Worm (Caenorhabditis elegans) whole organism, early embryonic: ENCODE measurements around the gene F35H10.6.

ENCODE experiments used
- B0310.2 ChIP-seq: sonication (generic microtip); optimal IDR thresholded peaks from 2 replicates; lab custom pipeline; 2016; ENCODE audit warnings: mild to moderate bottlenecking, missing genetic modification characterization, missing compliant biosample characterization
- F13C5.2 ChIP-seq: sonication (generic microtip); optimal IDR thresholded peaks from 2 replicates; lab custom pipeline; 2017; ENCODE audit warnings: mild to moderate bottlenecking, missing genetic modification characterization, inconsistent platforms, missing compliant biosample characterization
- aly-1 ChIP-seq: sonication (generic microtip); optimal IDR thresholded peaks from 2 replicates; lab custom pipeline; 2016; ENCODE audit warnings: missing genetic modification characterization, missing compliant biosample characterization
- ama-1 ChIP-seq: fragments of 150-350 bp; optimal IDR thresholded peaks from 2 replicates; lab custom pipeline; 2014
- ceh-13 ChIP-seq: fragments of 200-800 bp; sonication (Bioruptor generic); optimal IDR thresholded peaks from 2 replicates; lab custom pipeline; 2018; ENCODE audit warnings: mild to moderate bottlenecking, missing genetic modification characterization, missing compliant biosample characterization
- ceh-36 ChIP-seq: sonication (generic microtip); optimal IDR thresholded peaks from 2 replicates; lab custom pipeline; 2016; ENCODE audit warnings: missing genetic modification characterization, inconsistent platforms, missing compliant biosample characterization
- ets-7 ChIP-seq: sonication (generic microtip); optimal IDR thresholded peaks from 2 replicates; lab custom pipeline; 2016; ENCODE audit warnings: missing genotype, missing genetic modification characterization, missing compliant biosample characterization
- flt-1 ChIP-seq: fragments of 200-800 bp; sonication (Bioruptor generic); IDR thresholded peaks from 2 replicates; pipeline ENCODE4 v1.3.6; 2022; ENCODE audit warnings: missing genetic modification characterization, missing compliant biosample characterization
- hmbx-1 ChIP-seq: sonication (generic microtip); optimal IDR thresholded peaks from 2 replicates; lab custom pipeline; 2016; ENCODE audit warnings: mild to moderate bottlenecking, missing genetic modification characterization, missing compliant biosample characterization
- hmg-4 ChIP-seq: fragments of 200-800 bp; sonication (Bioruptor generic); optimal IDR thresholded peaks from 2 replicates; lab custom pipeline; 2018; ENCODE audit warnings: mild to moderate bottlenecking, missing genetic modification characterization, missing compliant biosample characterization
- hnd-1 ChIP-seq: sonication (generic microtip); optimal IDR thresholded peaks from 2 replicates; lab custom pipeline; 2016; ENCODE audit warnings: missing genetic modification characterization, missing compliant biosample characterization
- pes-1 ChIP-seq: fragments of 200-800 bp; sonication (Bioruptor generic); IDR thresholded peaks from 2 replicates; pipeline ENCODE4 v1.3.6; 2022; ENCODE audit warnings: missing genetic modification reagents, missing genetic modification characterization, missing compliant biosample characterization
- scrt-1 ChIP-seq: fragments of 200-800 bp; sonication (Bioruptor generic); IDR thresholded peaks from 2 replicates; pipeline ENCODE4 v1.3.6; 2022; ENCODE audit warnings: missing genetic modification characterization, missing compliant biosample characterization
- sea-1 ChIP-seq: fragments of 200-800 bp; sonication (Bioruptor generic); conservative IDR thresholded peaks from 2 replicates; pipeline ENCODE4 v1.3.6; 2022; ENCODE audit warnings: missing genetic modification characterization, missing compliant biosample characterization
- tbx-11 ChIP-seq: fragments of 200-800 bp; sonication (Bioruptor generic); IDR thresholded peaks from 2 replicates; pipeline ENCODE4 v1.3.6; 2022; ENCODE audit warnings: missing genetic modification characterization, missing compliant biosample characterization
- tbx-37 ChIP-seq: fragments of 200-800 bp; sonication (Bioruptor generic); conservative IDR thresholded peaks from 2 replicates; pipeline ENCODE4 v1.3.6; 2022; ENCODE audit warnings: missing genetic modification reagents, missing genetic modification characterization, missing compliant biosample characterization
- tra-4 ChIP-seq: sonication (generic microtip); optimal IDR thresholded peaks from 2 replicates; lab custom pipeline; 2017; ENCODE audit warnings: missing genetic modification characterization, missing compliant biosample characterization

F35H10.6 gene

DNA sequence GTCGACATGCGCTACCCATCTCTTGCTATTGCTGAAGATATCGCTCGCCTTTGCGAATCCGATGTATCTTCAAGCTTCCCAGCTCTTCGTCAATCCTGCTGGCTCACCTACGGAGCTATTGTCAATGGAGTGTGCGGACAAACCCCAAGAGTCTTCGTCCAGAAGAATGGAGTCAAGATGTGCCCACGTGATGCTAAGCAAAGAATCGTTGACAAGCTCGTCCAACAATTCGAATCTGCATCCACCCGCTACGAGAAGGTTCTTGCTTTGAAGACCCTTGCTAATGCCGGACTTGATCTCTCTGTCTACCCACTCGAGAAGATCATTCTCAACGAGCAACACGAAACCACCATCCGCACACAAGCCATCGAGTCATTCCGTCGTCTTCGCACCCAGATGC, 37.1 kb upstream of the F35H10.6 start:
- TF ChIP-seq F13C5.2 (tag; lab: Kevin White, UChicago) = no peak
- no peak for TF ChIP-seq tbx-37 (GFP tag; lab: Robert Waterston, UW)

DNA sequence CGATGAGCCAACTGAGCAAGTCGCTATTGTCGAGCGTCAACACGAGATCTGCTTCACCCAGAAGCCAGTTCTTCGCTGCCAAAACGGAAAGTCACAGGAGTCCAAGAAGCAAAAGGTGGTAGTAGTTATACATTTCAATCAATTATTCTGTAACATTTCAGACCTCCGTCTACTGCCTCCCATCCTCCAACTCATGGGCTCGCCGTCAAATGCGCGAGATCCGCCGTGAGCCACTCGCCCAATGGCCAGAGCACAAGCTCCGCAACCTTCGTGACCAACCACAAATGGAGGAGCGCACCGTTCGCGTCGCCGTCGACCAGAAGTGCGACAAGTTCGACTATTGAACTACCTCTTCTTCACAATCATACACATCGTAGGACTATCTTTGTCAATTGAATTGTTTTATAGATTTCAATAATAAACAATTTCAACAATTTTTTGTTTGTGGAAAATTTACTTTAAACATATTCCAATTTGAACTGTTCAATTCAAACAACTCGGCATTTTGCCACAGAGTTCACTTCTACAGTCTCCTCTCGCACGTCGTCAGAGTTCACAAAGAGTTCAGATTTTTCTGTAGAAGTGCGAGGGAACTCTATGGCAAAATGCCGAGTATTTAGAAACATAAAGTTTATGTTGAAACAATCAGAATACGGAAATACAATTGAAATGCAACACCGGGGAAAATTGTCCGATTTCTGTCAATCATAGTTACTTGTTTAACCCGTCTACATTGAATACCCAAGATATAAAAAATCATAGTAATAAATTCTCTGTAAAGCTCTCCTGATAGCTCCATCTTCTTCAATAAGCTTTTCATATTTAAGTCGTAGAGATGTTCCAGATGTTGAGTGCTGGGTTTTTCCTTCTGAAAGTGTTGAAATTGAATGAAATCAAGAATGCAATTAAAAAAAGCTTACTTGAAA, 33.4 kb upstream of the F35H10.6 start:
- TF ChIP-seq tbx-37 (GFP tag; lab: Robert Waterston, UW) = no peak
- no peak for TF ChIP-seq aly-1 (tag; lab: Kevin White, UChicago)
- TF ChIP-seq hnd-1 (tag; lab: Kevin White, UChicago) = no peak
- TF ChIP-seq hmbx-1 (tag; lab: Kevin White, UChicago) = no peak
- TF ChIP-seq sea-1 (GFP tag; lab: Robert Waterston, UW) = no peak
- no peak for TF ChIP-seq ceh-36
- no peak for TF ChIP-seq B0310.2 (tag; lab: Kevin White, UChicago)
- TF ChIP-seq tra-4 (tag; lab: Kevin White, UChicago) = no peak
- TF ChIP-seq tbx-11 (GFP tag; lab: Robert Waterston, UW) = no peak
- no peak for TF ChIP-seq flt-1 (GFP tag; lab: Robert Waterston, UW)
- no peak for TF ChIP-seq hmg-4 (GFP tag; lab: Kevin White, UChicago)
- no peak for TF ChIP-seq pes-1 (GFP tag; lab: Robert Waterston, UW)
- no peak for TF ChIP-seq ama-1 (lab: Kevin White, UChicago)
- no peak for TF ChIP-seq ceh-13
- TF ChIP-seq F13C5.2 (tag; lab: Kevin White, UChicago) = no peak
- no peak for TF ChIP-seq scrt-1 (GFP tag; lab: Robert Waterston, UW)
- no peak for TF ChIP-seq ets-7 (tag; lab: Kevin White, UChicago)

DNA sequence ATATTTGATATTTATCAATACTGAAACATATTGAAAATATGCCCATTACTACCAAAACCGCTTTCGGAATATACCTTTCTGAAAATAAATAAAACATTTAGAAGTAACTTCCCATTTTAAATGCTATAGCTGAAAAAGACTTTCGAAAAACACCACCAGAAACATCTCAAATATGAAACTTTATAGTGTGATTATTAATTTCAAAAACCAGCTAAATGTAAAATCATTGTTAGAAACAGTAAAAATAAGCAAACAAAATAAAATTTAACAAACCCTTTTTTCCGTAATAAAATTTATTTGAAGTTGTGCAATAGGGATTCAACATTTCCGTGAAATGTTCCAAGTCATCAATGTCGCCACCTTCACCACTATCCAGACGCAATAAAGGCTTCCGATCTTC, 31.7 kb upstream of the F35H10.6 start, which contains the start of the genes K07H8.5 and K07H8.8:
K07H8.5 (plus strand) TSS at position 301 of the 400 bp plus-strand sequence.
K07H8.8 (minus strand) TSS at position 389 of the 400 bp plus-strand sequence.
- TF ChIP-seq B0310.2 (tag; lab: Kevin White, UChicago) = no peak
- TF ChIP-seq hnd-1 (tag; lab: Kevin White, UChicago) = no peak
- TF ChIP-seq sea-1 (GFP tag; lab: Robert Waterston, UW) = no peak
- no peak for TF ChIP-seq tbx-11 (GFP tag; lab: Robert Waterston, UW)
- no peak for TF ChIP-seq hmbx-1 (tag; lab: Kevin White, UChicago)
- no peak for TF ChIP-seq ceh-36
- no peak for TF ChIP-seq tra-4 (tag; lab: Kevin White, UChicago)
- TF ChIP-seq pes-1 (GFP tag; lab: Robert Waterston, UW) = no peak
- no peak for TF ChIP-seq hmg-4 (GFP tag; lab: Kevin White, UChicago)
- TF ChIP-seq ets-7 (tag; lab: Kevin White, UChicago) = no peak
- TF ChIP-seq scrt-1 (GFP tag; lab: Robert Waterston, UW) = no peak
- TF ChIP-seq ama-1 (lab: Kevin White, UChicago) = no peak

DNA sequence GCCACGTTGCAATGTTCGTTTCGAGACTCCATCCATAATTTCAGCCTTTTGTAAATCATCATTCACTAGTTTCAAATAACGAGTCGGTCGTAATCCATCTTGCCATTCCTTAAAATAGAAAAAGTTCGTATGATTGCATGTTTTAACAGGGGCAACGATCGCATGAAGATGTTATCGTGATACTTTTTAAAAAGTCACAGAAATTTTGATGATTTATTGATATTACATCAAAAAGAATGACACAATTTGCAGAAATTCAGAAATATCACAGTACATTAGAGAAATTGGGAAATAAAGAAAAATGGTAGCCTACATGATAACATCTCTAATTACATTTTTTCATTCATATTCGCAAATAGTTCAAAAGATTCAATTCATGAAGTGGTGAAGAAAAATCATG, 26.4 kb upstream of the F35H10.6 start:
- no peak for TF ChIP-seq sea-1 (GFP tag; lab: Robert Waterston, UW)
- no peak for TF ChIP-seq tbx-11 (GFP tag; lab: Robert Waterston, UW)
- no peak for TF ChIP-seq ceh-36
- no peak for TF ChIP-seq ceh-13
- no peak for TF ChIP-seq aly-1 (tag; lab: Kevin White, UChicago)
- no peak for TF ChIP-seq ama-1 (lab: Kevin White, UChicago)
- TF ChIP-seq B0310.2 (tag; lab: Kevin White, UChicago) = no peak
- TF ChIP-seq hmbx-1 (tag; lab: Kevin White, UChicago) = no peak
- TF ChIP-seq tra-4 (tag; lab: Kevin White, UChicago) = no peak
- TF ChIP-seq flt-1 (GFP tag; lab: Robert Waterston, UW) = no peak
- TF ChIP-seq pes-1 (GFP tag; lab: Robert Waterston, UW) = no peak
- TF ChIP-seq hmg-4 (GFP tag; lab: Kevin White, UChicago) = no peak
- TF ChIP-seq F13C5.2 (tag; lab: Kevin White, UChicago) = no peak
- no peak for TF ChIP-seq hnd-1 (tag; lab: Kevin White, UChicago)
- no peak for TF ChIP-seq ets-7 (tag; lab: Kevin White, UChicago)
- no peak for TF ChIP-seq tbx-37 (GFP tag; lab: Robert Waterston, UW)

DNA sequence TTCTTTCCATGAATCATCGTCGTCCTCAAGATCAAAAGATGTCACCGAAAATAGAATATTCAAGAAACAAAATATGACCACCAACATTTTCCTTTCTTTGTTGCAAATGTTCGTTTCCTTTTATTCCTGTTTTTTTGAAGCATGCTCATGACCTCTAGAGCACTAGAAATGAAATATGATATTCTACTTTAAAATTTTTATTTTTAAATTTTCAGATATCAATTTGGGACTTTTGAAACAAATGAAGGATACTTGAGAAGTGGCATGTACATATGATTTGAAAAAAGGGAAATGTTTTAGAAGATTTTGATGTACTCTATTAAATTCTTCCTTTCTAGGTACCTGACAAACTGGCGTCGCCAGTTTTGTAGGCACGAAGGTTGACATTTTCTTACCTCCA, 24.5 kb upstream of the F35H10.6 start, which contains the start of gene K07H8.11:
K07H8.11 (minus strand) TSS at position 101 of the 400 bp plus-strand sequence.
- TF ChIP-seq ets-7 (tag; lab: Kevin White, UChicago) = no peak
- TF ChIP-seq B0310.2 (tag; lab: Kevin White, UChicago) = no peak
- no peak for TF ChIP-seq hnd-1 (tag; lab: Kevin White, UChicago)
- TF ChIP-seq flt-1 (GFP tag; lab: Robert Waterston, UW) = no peak
- no peak for TF ChIP-seq tbx-37 (GFP tag; lab: Robert Waterston, UW)
- TF ChIP-seq ceh-13 = no peak
- no peak for TF ChIP-seq hmg-4 (GFP tag; lab: Kevin White, UChicago)
- TF ChIP-seq pes-1 (GFP tag; lab: Robert Waterston, UW) = no peak
- TF ChIP-seq scrt-1 (GFP tag; lab: Robert Waterston, UW) = no peak
- no peak for TF ChIP-seq tra-4 (tag; lab: Kevin White, UChicago)
- TF ChIP-seq hmbx-1 (tag; lab: Kevin White, UChicago) = no peak

DNA sequence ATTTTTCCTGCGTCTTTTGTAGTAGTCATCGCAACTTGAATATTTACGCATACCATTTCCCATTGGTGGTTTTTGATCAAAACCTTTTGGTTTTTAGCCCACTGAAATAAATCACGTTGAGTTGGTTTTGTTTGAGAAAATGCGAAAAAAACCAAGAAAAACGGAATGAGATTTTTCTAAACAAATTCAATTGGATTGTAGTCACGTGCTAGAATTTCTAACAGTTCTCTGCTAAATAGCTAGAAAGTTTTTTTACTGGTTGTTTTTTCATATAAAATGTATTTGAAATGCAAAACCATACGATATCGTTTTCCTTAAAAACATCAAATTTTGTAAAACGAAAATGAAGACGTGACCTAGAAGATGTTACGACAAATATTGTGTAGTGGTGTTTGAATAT, 23.1 kb upstream of the F35H10.6 start, which contains the start of gene K07H8.12:
K07H8.12 (minus strand) TSS at position 101 of the 400 bp plus-strand sequence.
- TF ChIP-seq hmg-4 (GFP tag; lab: Kevin White, UChicago) (no peak), B0310.2 (tag; lab: Kevin White, UChicago) (no peak), hmbx-1 (tag; lab: Kevin White, UChicago) (no peak), aly-1 (tag; lab: Kevin White, UChicago) (no peak), hnd-1 (tag; lab: Kevin White, UChicago) (no peak), ets-7 (tag; lab: Kevin White, UChicago) (no peak), flt-1 (GFP tag; lab: Robert Waterston, UW) (no peak), ceh-36 (no peak), ceh-13 (no peak), F13C5.2 (tag; lab: Kevin White, UChicago) (no peak), tbx-11 (GFP tag; lab: Robert Waterston, UW) (no peak), tbx-37 (GFP tag; lab: Robert Waterston, UW) (no peak), sea-1 (GFP tag; lab: Robert Waterston, UW) (no peak)
